Fruit fly (Drosophila melanogaster): ENCODE data around the gene mtSSB.

Gene mtSSB

dm6 chr3R:16207074-16207609 is 2.1 kb upstream of the mtSSB start (continued):
- peak; percentile 36 for TF ChIP-seq exex (tag; optimal IDR thresholded peaks at IDR 0.05)
- TF ChIP-seq CG3163 (GFP tag; optimal IDR thresholded peaks at IDR 0.05), result peak; percentile 31
- no peak for TF ChIP-seq CG11723 (GFP tag; optimal IDR thresholded peaks at IDR 0.05)
- TF ChIP-seq CG12769 (tag; optimal IDR thresholded peaks at IDR 0.05), result peak; percentile 97
- peak; percentile 10 for TF ChIP-seq CG6254 (GFP tag; optimal IDR thresholded peaks at IDR 0.05)
- TF ChIP-seq Trl (optimal IDR thresholded peaks at IDR 0.05), result peak in 1 of 2 experiments; percentile 11
- TF ChIP-seq Trl (GFP tag; optimal IDR thresholded peaks at IDR 0.05), result no peak
- peak; percentile 99 for TF ChIP-seq CG10543 (GFP tag; optimal IDR thresholded peaks at IDR 0.05)
- no peak for TF ChIP-seq CHES-1-like (GFP tag; optimal IDR thresholded peaks at IDR 0.05)
- TF ChIP-seq her (GFP tag; optimal IDR thresholded peaks at IDR 0.05), result peak; percentile 33
- peak; percentile 27 for TF ChIP-seq scrt (GFP tag; optimal IDR thresholded peaks at IDR 0.05)
- TF ChIP-seq Drgx (GFP tag; IDR thresholded peaks at IDR 0.05), result peak; percentile 59
- 0 out of 2 replicates have a peak, but pooled peaks have one; percentile 37 for TF ChIP-seq ara (GFP tag; IDR thresholded peaks at IDR 0.05)
- peak in 1 of 2 experiments; percentile 55 for TF ChIP-seq Hr78 (GFP tag; optimal IDR thresholded peaks at IDR 0.05)
- peak; percentile 6 for TF ChIP-seq CG9609 (GFP tag; optimal IDR thresholded peaks at IDR 0.05)
- no peak for TF ChIP-seq fu2 (GFP tag; optimal IDR thresholded peaks at IDR 0.05)
- TF ChIP-seq Dip3 (GFP tag; optimal IDR thresholded peaks at IDR 0.05), result peak; percentile 3
- TF ChIP-seq D (optimal IDR thresholded peaks at IDR 0.05), result no peak
- no peak for TF ChIP-seq D (GFP tag; optimal IDR thresholded peaks at IDR 0.05)
- peak; percentile 15 for TF ChIP-seq da (GFP tag; optimal IDR thresholded peaks at IDR 0.05)
- peak; percentile 7 for TF ChIP-seq dmrt99B (tag; optimal IDR thresholded peaks at IDR 0.05)
- 0 out of 2 replicates have a peak, but pooled peaks have one; percentile 8 for TF ChIP-seq CG10366 (GFP tag; IDR thresholded peaks at IDR 0.05)
- TF ChIP-seq CG2712 (tag; optimal IDR thresholded peaks at IDR 0.05), result peak; percentile 27
- TF ChIP-seq lab (GFP tag; optimal IDR thresholded peaks at IDR 0.05), result peak; percentile 68
- TF ChIP-seq MTF-1 (GFP tag; optimal IDR thresholded peaks at IDR 0.05; ENCODE audit: borderline replicate concordance), result peak; percentile 28
- TF ChIP-seq CG3838 (GFP tag; optimal IDR thresholded peaks at IDR 0.05), result peak; percentile 27
- 0 out of 3 replicates have a peak, but pooled peaks have one; percentile 13 for TF ChIP-seq tgo (GFP tag; IDR thresholded peaks at IDR 0.05)
- TF ChIP-seq Doc2 (GFP tag; IDR thresholded peaks at IDR 0.05), result no peak
- peak; percentile 88 for TF ChIP-seq Med (GFP tag)
- no peak for TF ChIP-seq pan (optimal IDR thresholded peaks at IDR 0.05)
- TF ChIP-seq pan (GFP tag; optimal IDR thresholded peaks at IDR 0.05 in 1 of 2, IDR thresholded peaks at IDR 0.05 in 1 of 2), result no peak
- TF ChIP-seq CG9817 (tag; optimal IDR thresholded peaks at IDR 0.05), result no peak
- TF ChIP-seq fd3F (GFP tag; optimal IDR thresholded peaks at IDR 0.05), result no peak
- TF ChIP-seq ems (GFP tag; optimal IDR thresholded peaks at IDR 0.05), result no peak
- 0 out of 2 replicates have a peak, but pooled peaks have one; percentile 16 for TF ChIP-seq Taf1 (GFP tag; IDR thresholded peaks at IDR 0.05)
- TF ChIP-seq nerfin-1 (tag; optimal IDR thresholded peaks at IDR 0.05), result peak; percentile 2
- peak; percentile 84 for TF ChIP-seq abd-A (tag; optimal IDR thresholded peaks at IDR 0.05)
- peak; percentile 31; the same call in 1 of the 3 replicates for TF ChIP-seq CG34224 (GFP tag; IDR thresholded peaks at IDR 0.05; ENCODE audit: partially characterized antibody)
- peak; percentile 37 for TF ChIP-seq twi (tag; optimal IDR thresholded peaks at IDR 0.05)
- no peak for TF ChIP-seq Rx (GFP tag; IDR thresholded peaks at IDR 0.05)
- TF ChIP-seq Elba2 (GFP tag; optimal IDR thresholded peaks at IDR 0.05), result no peak
- peak; percentile 24 for TF ChIP-seq kah (GFP tag; optimal IDR thresholded peaks at IDR 0.05)
- TF ChIP-seq zen2 (GFP tag; IDR thresholded peaks at IDR 0.05; ENCODE audit: partially characterized antibody), result no peak
- TF ChIP-seq dm (GFP tag; optimal IDR thresholded peaks at IDR 0.05), result peak; percentile 71
- peak; percentile 8 for TF ChIP-seq CG2678 (tag; optimal IDR thresholded peaks at IDR 0.05)
- no peak for TF ChIP-seq lov (optimal IDR thresholded peaks at IDR 0.05)
- 0 out of 3 replicates have a peak, but pooled peaks have one; percentile 67 for TF ChIP-seq lov (GFP tag; IDR thresholded peaks at IDR 0.05)
- no peak for TF ChIP-seq CG17912 (GFP tag; optimal IDR thresholded peaks at IDR 0.05)
- TF ChIP-seq CoRest (tag; optimal IDR thresholded peaks at IDR 0.05), result peak; percentile 7
- TF ChIP-seq CG14860 (GFP tag; IDR thresholded peaks at IDR 0.05; ENCODE audit: partially characterized antibody), result no peak

All from whole organism, embryonic.